Fruit fly (Drosophila melanogaster) whole organism, embryonic: ENCODE data around the gene CG11882.

Experiments used
- Abd-B ChIP-seq: fragments of 200-800 bp; sonication (Bioruptor generic); optimal IDR thresholded peaks from 2 replicates; lab custom pipeline; 2018; ENCODE audit warnings: missing biosample characterization, mild to moderate bottlenecking, missing genetic modification characterization, moderate library complexity
- Awh ChIP-seq: fragments of 200-800 bp; sonication (Bioruptor generic); IDR thresholded peaks from 2 replicates; pipeline ENCODE4, ENCODE4 v1.3.6; 2022; ENCODE audit warnings: missing biosample characterization, missing genetic modification characterization
- BEAF-32 ChIP-seq: fragments of 200-800 bp; sonication (Bioruptor generic); optimal IDR thresholded peaks from 3 replicates; lab custom pipeline; 2017; ENCODE audit warnings: missing biosample characterization, missing genetic modification characterization, mild to moderate bottlenecking, moderate library complexity, missing genetic modification reagents
- CG10267 ChIP-seq: fragments of 200-800 bp; sonication (Bioruptor generic); optimal IDR thresholded peaks from 2 replicates; lab custom pipeline; 2018; ENCODE audit warnings: missing biosample characterization, mild to moderate bottlenecking, missing genetic modification characterization, moderate library complexity
- CG10543 ChIP-seq: fragments of 200-800 bp; sonication (Bioruptor generic); optimal IDR thresholded peaks from 3 replicates; lab custom pipeline; 2017; ENCODE audit warnings: missing biosample characterization, mild to moderate bottlenecking, missing genetic modification characterization, moderate library complexity
- CG11085 ChIP-seq: fragments of 200-800 bp; sonication (Bioruptor generic); IDR thresholded peaks from 2 replicates; pipeline ENCODE4 v1.3.6; 2022; ENCODE audit warnings: missing biosample characterization, missing genetic modification characterization
- CG12155 ChIP-seq: fragments of 200-800 bp; sonication (Bioruptor generic); optimal IDR thresholded peaks from 3 replicates; lab custom pipeline; 2016; ENCODE audit warnings: missing biosample characterization, missing genetic modification characterization
- CG13287 ChIP-seq: fragments of 200-800 bp; sonication (Bioruptor generic); IDR thresholded peaks from 2 replicates; pipeline ENCODE4 v1.3.6; 2022; ENCODE audit warnings: missing biosample characterization, missing genetic modification characterization; ENCODE audit not compliant: partially characterized antibody
- CG14710 ChIP-seq: fragments of 200-800 bp; sonication (Bioruptor generic); optimal IDR thresholded peaks from 3 replicates; lab custom pipeline; 2019; ENCODE audit warnings: missing biosample characterization, mild to moderate bottlenecking, missing genetic modification characterization, moderate library complexity
- CG15269 ChIP-seq: fragments of 200-800 bp; sonication (Bioruptor generic); optimal IDR thresholded peaks from 2 replicates; lab custom pipeline; 2018; ENCODE audit warnings: missing biosample characterization, mild to moderate bottlenecking, missing genetic modification characterization, moderate library complexity
- CG16779 ChIP-seq: fragments of 200-800 bp; sonication (Bioruptor generic); IDR thresholded peaks from 2 replicates; pipeline ENCODE4 v1.3.6; 2022; ENCODE audit warnings: missing biosample characterization, missing genetic modification characterization
- CG17829 ChIP-seq: fragments of 200-800 bp; optimal IDR thresholded peaks from 2 replicates; lab custom pipeline; 2019; ENCODE audit warnings: missing biosample characterization, mild to moderate bottlenecking, missing genetic modification characterization, moderate library complexity
- CG18262 ChIP-seq: fragments of 200-800 bp; optimal IDR thresholded peaks from 3 replicates; lab custom pipeline; 2019; ENCODE audit warnings: missing biosample characterization, mild to moderate bottlenecking, missing genetic modification characterization, moderate library complexity
- CG2116 ChIP-seq: fragments of 200-800 bp; sonication (Bioruptor generic); optimal IDR thresholded peaks from 3 replicates; lab custom pipeline; 2018; ENCODE audit warnings: missing biosample characterization, mild to moderate bottlenecking, missing genetic modification characterization
- CG2120 ChIP-seq: fragments of 200-800 bp; sonication (Bioruptor generic); optimal IDR thresholded peaks from 3 replicates; lab custom pipeline; 2016; ENCODE audit warnings: missing biosample characterization, missing genetic modification characterization
- CG34376 ChIP-seq: fragments of 200-800 bp; sonication (Bioruptor generic); optimal IDR thresholded peaks from 2 replicates; lab custom pipeline; 2018; ENCODE audit warnings: missing biosample characterization, mild to moderate bottlenecking, missing genetic modification characterization
- CG42726 ChIP-seq: fragments of 200-800 bp; sonication (Bioruptor generic); IDR thresholded peaks from 2 replicates; pipeline ENCODE4 v1.3.6; 2022; ENCODE audit warnings: missing biosample characterization, missing genetic modification characterization; ENCODE audit not compliant: partially characterized antibody
- CG4617 ChIP-seq: fragments of 200-800 bp; sonication (Bioruptor generic); optimal IDR thresholded peaks from 3 replicates; lab custom pipeline; 2016; ENCODE audit warnings: missing biosample characterization, missing genetic modification characterization, borderline replicate concordance
- CG8290 ChIP-seq, 3 experiments: fragments of 200-800 bp; sonication (Bioruptor generic); optimal IDR thresholded peaks; 2 replicates each; lab custom pipeline; 2016 to 2019; ENCODE audit warnings: missing biosample characterization in 3 of 3, missing genetic modification characterization in 3 of 3, mild to moderate bottlenecking in 2 of 3, moderate library complexity in 1 of 3
- Camta ChIP-seq: fragments of 200-800 bp; sonication (Bioruptor generic); optimal IDR thresholded peaks from 2 replicates; lab custom pipeline; 2016; ENCODE audit warnings: missing biosample characterization, missing genetic modification characterization
- Dad ChIP-seq: fragments of 200-800 bp; sonication (Bioruptor generic); optimal IDR thresholded peaks from 3 replicates; lab custom pipeline; 2016; ENCODE audit warnings: missing biosample characterization, missing genetic modification characterization
- Dbx ChIP-seq: fragments of 200-800 bp; sonication (Bioruptor generic); IDR thresholded peaks from 3 replicates; pipeline ENCODE4 v1.3.6; 2022; ENCODE audit warnings: missing biosample characterization, missing genetic modification characterization
- Ets65A ChIP-seq: fragments of 200-800 bp; sonication (Bioruptor generic); peaks from one replicate; lab custom pipeline; 2016; ENCODE audit warnings: missing biosample characterization, missing genetic modification characterization
- HLHmδ ChIP-seq: fragments of 200-800 bp; sonication (Bioruptor generic); optimal IDR thresholded peaks from 2 replicates; lab custom pipeline; 2018; ENCODE audit warnings: missing biosample characterization, mild to moderate bottlenecking, missing genetic modification characterization, moderate library complexity
- Hr39 ChIP-seq: fragments of >200 bp; optimal IDR thresholded peaks from 2 replicates; lab custom pipeline; 2017
- Mes4 ChIP-seq: fragments of 200-800 bp; sonication (Bioruptor generic); optimal IDR thresholded peaks from 2 replicates; lab custom pipeline; 2016; ENCODE audit warnings: missing biosample characterization, missing genetic modification characterization
- Myb ChIP-seq: fragments of 200-800 bp; sonication (Bioruptor generic); optimal IDR thresholded peaks from 2 replicates; lab custom pipeline; 2016; ENCODE audit warnings: missing biosample characterization, missing genetic modification characterization
- Nf-YC ChIP-seq: fragments of 200-800 bp; optimal IDR thresholded peaks from 3 replicates; lab custom pipeline; 2019; ENCODE audit warnings: missing biosample characterization, mild to moderate bottlenecking, missing genetic modification characterization, moderate library complexity
- NfI ChIP-seq: fragments of 200-800 bp; sonication (Bioruptor generic); optimal IDR thresholded peaks from 3 replicates; lab custom pipeline; 2018; ENCODE audit warnings: missing biosample characterization, mild to moderate bottlenecking, missing genetic modification characterization, moderate library complexity
- Rfx ChIP-seq: fragments of 200-800 bp; sonication (Bioruptor generic); IDR thresholded peaks from 2 replicates; pipeline ENCODE4 v1.3.6; 2022; ENCODE audit warnings: missing biosample characterization, missing genetic modification characterization
- Scr ChIP-seq: fragments of 200-800 bp; sonication (Bioruptor generic); IDR thresholded peaks from 2 replicates; pipeline ENCODE4 v1.3.6; 2022; ENCODE audit warnings: missing biosample characterization, missing genetic modification characterization; ENCODE audit not compliant: partially characterized antibody
- Xrp1 ChIP-seq: fragments of 200-800 bp; sonication (Bioruptor generic); IDR thresholded peaks from 2 replicates; pipeline ENCODE4 v1.3.6; 2022; ENCODE audit warnings: missing biosample characterization, missing genetic modification characterization
- ab ChIP-seq: fragments of 200-800 bp; sonication (Bioruptor generic); optimal IDR thresholded peaks from 2 replicates; lab custom pipeline; 2016; ENCODE audit warnings: missing biosample characterization, missing genetic modification characterization
- al ChIP-seq: fragments of 200-800 bp; sonication (Bioruptor generic); IDR thresholded peaks from 2 replicates; pipeline ENCODE4 v1.3.6; 2022; ENCODE audit warnings: missing biosample characterization, missing genetic modification characterization
- az2 ChIP-seq: fragments of 200-800 bp; sonication (Bioruptor generic); optimal IDR thresholded peaks from 3 replicates; lab custom pipeline; 2016; ENCODE audit warnings: missing biosample characterization, missing genetic modification characterization
- gcm ChIP-seq: fragments of 200-800 bp; sonication (Bioruptor generic); optimal IDR thresholded peaks from 2 replicates; lab custom pipeline; 2019; ENCODE audit warnings: missing biosample characterization, mild to moderate bottlenecking, missing genetic modification characterization, moderate library complexity
- gsb ChIP-seq: fragments of 200-800 bp; sonication (Bioruptor generic); IDR thresholded peaks from 2 replicates; pipeline ENCODE4 v1.3.6; 2022; ENCODE audit warnings: missing biosample characterization, missing genetic modification characterization
- knrl ChIP-seq: fragments of 200-800 bp; sonication (Bioruptor generic); IDR thresholded peaks from 3 replicates; pipeline ENCODE4 v1.3.6; 2022; ENCODE audit warnings: missing biosample characterization, missing genetic modification characterization; ENCODE audit not compliant: partially characterized antibody
- lab ChIP-seq: fragments of 200-800 bp; sonication (Bioruptor generic); optimal IDR thresholded peaks from 3 replicates; lab custom pipeline; 2017; ENCODE audit warnings: missing biosample characterization, missing genetic modification characterization, mild to moderate bottlenecking, moderate library complexity, missing genetic modification reagents
- prd ChIP-seq, 3 experiments: fragments of >200 bp in 2 of 3; fragments of 200-800 bp in 1 of 3; sonication (Bioruptor generic) in 1 of 3; optimal IDR thresholded peaks in 2 of 3; IDR thresholded peaks in 1 of 3; 2 replicates in 2 of 3; 3 replicates in 1 of 3; pipeline versions ENCODE4 v1.3.6 to Lab custom; 2017 to 2022; ENCODE audit warnings: missing biosample characterization in 1 of 3, missing genetic modification characterization in 1 of 3
- pzg ChIP-seq: fragments of 200-800 bp; sonication (Bioruptor generic); optimal IDR thresholded peaks from 3 replicates; lab custom pipeline; 2018; ENCODE audit warnings: missing biosample characterization, mild to moderate bottlenecking, missing genetic modification characterization, moderate library complexity
- repo ChIP-seq: fragments of 200-800 bp; sonication (Bioruptor generic); optimal IDR thresholded peaks from 2 replicates; lab custom pipeline; 2016; ENCODE audit warnings: missing biosample characterization, missing genetic modification characterization
- sna ChIP-seq: fragments of 200-800 bp; sonication (Bioruptor generic); IDR thresholded peaks from 2 replicates; pipeline ENCODE4 v1.3.6; 2022; ENCODE audit warnings: missing biosample characterization, missing genetic modification characterization; ENCODE audit not compliant: partially characterized antibody
- sqz ChIP-seq: fragments of 200-800 bp; sonication (Bioruptor generic); optimal IDR thresholded peaks from 3 replicates; lab custom pipeline; 2018; ENCODE audit warnings: missing biosample characterization, mild to moderate bottlenecking, missing genetic modification characterization
- sug ChIP-seq: fragments of 200-800 bp; optimal IDR thresholded peaks from 2 replicates; lab custom pipeline; 2019; ENCODE audit warnings: missing biosample characterization, mild to moderate bottlenecking, missing genetic modification characterization, moderate library complexity
- tgo ChIP-seq: fragments of 200-800 bp; sonication (Bioruptor generic); IDR thresholded peaks from 3 replicates; pipeline ENCODE4 v1.3.6; 2022; ENCODE audit warnings: missing biosample characterization, missing genetic modification characterization
- vfl ChIP-seq: fragments of 200-800 bp; sonication (Bioruptor generic); optimal IDR thresholded peaks from 2 replicates; lab custom pipeline; 2016; ENCODE audit warnings: missing biosample characterization, missing genetic modification characterization
- vvl ChIP-seq: fragments of 200-800 bp; sonication (Bioruptor generic); IDR thresholded peaks from 2 replicates; pipeline ENCODE4 v1.3.6; 2022; ENCODE audit warnings: missing biosample characterization, missing genetic modification characterization
- z ChIP-seq: fragments of 200-800 bp; sonication (Bioruptor generic); IDR thresholded peaks from 3 replicates; pipeline ENCODE4 v1.3.6; 2022; ENCODE audit warnings: missing biosample characterization, missing genetic modification characterization

CG11882 gene

DNA sequence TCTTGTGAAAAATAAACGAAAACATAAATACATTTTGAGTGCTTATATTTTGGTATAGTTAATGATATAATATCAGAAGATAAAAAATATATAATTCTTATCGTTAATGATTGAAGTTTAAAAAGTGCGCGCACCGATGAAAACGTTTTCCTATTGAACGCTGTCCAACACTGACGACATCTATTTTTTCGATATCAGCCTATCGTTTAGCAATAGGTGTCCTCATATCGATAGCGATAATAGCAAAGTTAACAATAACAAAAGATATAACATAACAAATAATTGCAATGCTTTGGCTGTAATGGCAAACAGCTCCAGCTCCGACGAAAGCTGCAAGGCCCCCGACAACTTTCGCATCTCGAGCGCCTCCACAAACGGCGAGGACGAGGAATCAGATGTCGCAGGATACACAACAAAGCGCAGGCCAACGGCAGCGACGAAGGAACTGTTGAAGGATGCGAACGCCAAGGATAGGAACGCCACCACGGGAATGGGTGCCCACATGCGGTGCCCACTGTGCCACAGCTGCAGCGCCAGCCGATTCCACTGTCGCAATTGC, 31.7 kb downstream of the CG11882 start, which contains the start of gene Atg14 (continued):
- TF ChIP-seq gcm (peak; percentile 4), sqz (GFP tag; lab: Kevin White, UChicago) (no peak), Rfx (GFP tag; lab: Robert Waterston, UW) (peak; percentile 41; the same call in 1 of the 2 replicates), CG13287 (GFP tag; lab: Robert Waterston, UW) (peak; percentile 97), Hr39 (lab: Kevin White, UChicago) (no peak), CG15269 (tag; lab: Kevin White, UChicago) (no peak), gsb (GFP tag; lab: Robert Waterston, UW) (no peak), CG2116 (GFP tag; lab: Kevin White, UChicago) (peak; percentile 81), Abd-B (GFP tag; lab: Kevin White, UChicago) (peak; percentile 11), lab (GFP tag; lab: Kevin White, UChicago) (peak; percentile 38), Dbx (peak; percentile 9; the same call in 1 of the 3 replicates), az2 (GFP tag; lab: Kevin White, UChicago) (no peak), CG11085 (no peak), CG18262 (tag; lab: Kevin White, UChicago) (peak; percentile 5), vfl (GFP tag; lab: Kevin White, UChicago) (peak; percentile 10), Awh (GFP tag; lab: Robert Waterston, UW) (0 out of 2 replicates have a peak, but pooled peaks have one; percentile 21), Xrp1 (GFP tag; lab: Robert Waterston, UW) (peak; percentile 44; the same call in 1 of the 2 replicates), CG2120 (GFP tag; lab: Kevin White, UChicago) (peak; percentile 59), Mes4 (GFP tag; lab: Kevin White, UChicago) (no peak), sna (GFP tag; lab: Robert Waterston, UW) (peak; percentile 97), CG14710 (peak; percentile 53), CG10543 (GFP tag; lab: Kevin White, UChicago) (no peak), Scr (GFP tag; lab: Robert Waterston, UW) (peak; percentile 90), NfI (GFP tag; lab: Kevin White, UChicago) (peak; percentile 40), Nf-YC (tag; lab: Kevin White, UChicago) (peak; percentile 28), z (no peak), CG4617 (peak; percentile 81), CG17829 (tag; lab: Kevin White, UChicago) (peak; percentile 34), repo (GFP tag; lab: Kevin White, UChicago) (peak; percentile 19), Camta (GFP tag; lab: Kevin White, UChicago) (no peak), tgo (GFP tag; lab: Robert Waterston, UW) (no peak), prd (optimal IDR thresholded peaks at IDR 0.05; lab: Kevin White, UChicago) (no peak), prd (GFP tag; IDR thresholded peaks at IDR 0.05; lab: Robert Waterston, UW) (0 out of 3 replicates have a peak, but pooled peaks have one; percentile 13), CG10267 (tag; lab: Kevin White, UChicago) (peak; percentile 99), CG16779 (GFP tag; lab: Robert Waterston, UW) (no peak), knrl (GFP tag; lab: Robert Waterston, UW) (peak; percentile 81), CG8290 (GFP tag; optimal IDR thresholded peaks at IDR 0.05; lab: Kevin White, UChicago) (no peak), CG8290 (tag; optimal IDR thresholded peaks at IDR 0.05; lab: Kevin White, UChicago) (peak in 1 of 2 experiments; percentile 54), CG34376 (peak; percentile 54), al (no peak), Dad (peak; percentile 6), BEAF-32 (GFP tag; lab: Kevin White, UChicago) (peak; percentile 85), HLHmδ (GFP tag; lab: Kevin White, UChicago) (no peak), Myb (GFP tag; lab: Kevin White, UChicago) (peak; percentile 1), CG42726 (GFP tag; lab: Robert Waterston, UW) (peak; percentile 58; the same call in 1 of the 2 replicates), CG12155 (GFP tag; lab: Kevin White, UChicago) (peak; percentile 18), pzg (GFP tag; lab: Kevin White, UChicago) (peak; percentile 81), Ets65A (GFP tag; lab: Kevin White, UChicago) (peak; percentile 35), sug (tag; lab: Kevin White, UChicago) (peak; percentile 28), ab (no peak), vvl (peak; percentile 43; the same call in 1 of the 2 replicates)
